Worm (Caenorhabditis elegans) whole organism, L1 larva: Measurements from ENCODE around the gene znf-593.

Experiments used
- C04F5.9 ChIP-seq: sonication (generic microtip); optimal IDR thresholded peaks from 2 replicates; lab custom pipeline; 2016; ENCODE audit warnings: missing genetic modification characterization, missing compliant biosample characterization
- C16A3.4 ChIP-seq: fragments of 150-350 bp; optimal IDR thresholded peaks from 2 replicates; lab custom pipeline; 2014; ENCODE audit warnings: missing biosample characterization, missing genetic modification characterization
- aly-2 ChIP-seq: fragments of 150-350 bp; optimal IDR thresholded peaks from 2 replicates; lab custom pipeline; 2014; ENCODE audit warnings: missing biosample characterization, missing genetic modification characterization
- ceh-8 ChIP-seq: fragments of 200-800 bp; sonication (Bioruptor generic); optimal IDR thresholded peaks from 2 replicates; lab custom pipeline; 2018; ENCODE audit warnings: mild to moderate bottlenecking, missing genetic modification characterization, moderate library complexity, missing compliant biosample characterization
- ceh-82 ChIP-seq, 3 experiments: fragments of 150-350 bp in 1 of 3; sonication (generic microtip) in 2 of 3; optimal IDR thresholded peaks; 2 replicates each; lab custom pipeline; 2014 to 2017; ENCODE audit warnings: missing biosample characterization in 3 of 3, missing genetic modification characterization in 3 of 3
- dpl-1 ChIP-seq, 3 experiments: fragments of 150-350 bp in 2 of 3; sonication (generic microtip) in 1 of 3; optimal IDR thresholded peaks; 2 replicates each; lab custom pipeline; 2014 to 2017; ENCODE audit warnings: missing biosample characterization in 3 of 3, missing genetic modification characterization in 3 of 3, missing genetic modification reagents in 3 of 3
- dsc-1 ChIP-seq: sonication (generic microtip); optimal IDR thresholded peaks from 2 replicates; lab custom pipeline; 2016; ENCODE audit warnings: mild to moderate bottlenecking, missing genetic modification characterization, missing compliant biosample characterization
- egl-27 ChIP-seq, 2 experiments: fragments of 150-350 bp in 1 of 2; sonication (generic microtip); optimal IDR thresholded peaks; 3 replicates each; lab custom pipeline; 2017 to 2018; ENCODE audit warnings: missing biosample characterization in 2 of 2, missing genetic modification characterization in 2 of 2, missing genetic modification reagents in 2 of 2
- elt-2 ChIP-seq: sonication (generic microtip); optimal IDR thresholded peaks from 2 replicates; lab custom pipeline; 2016; ENCODE audit warnings: missing genetic modification characterization, mild to moderate bottlenecking, inconsistent platforms, missing compliant biosample characterization, missing genetic modification reagents
- elt-3 ChIP-seq, 6 experiments: fragments of 150-350 bp in 1 of 6; sonication (generic microtip); optimal IDR thresholded peaks; 2 replicates each; lab custom pipeline; 2017 to 2018; ENCODE audit warnings: missing biosample characterization in 6 of 6, missing genetic modification characterization in 6 of 6, inconsistent platforms in 1 of 6
- fkh-10 ChIP-seq: sonication (generic microtip); optimal IDR thresholded peaks from 2 replicates; lab custom pipeline; 2017; ENCODE audit warnings: missing biosample characterization, missing genetic modification reagents, missing genetic modification characterization
- grh-1 ChIP-seq: fragments of 200-800 bp; sonication (Bioruptor generic); IDR thresholded peaks from 2 replicates; pipeline ENCODE4 v1.3.6; 2022; ENCODE audit warnings: missing genetic modification reagents, missing genetic modification characterization, missing compliant biosample characterization
- isw-1 ChIP-seq: fragments of 200-800 bp; sonication (Bioruptor generic); IDR thresholded peaks from 2 replicates; pipeline ENCODE4 v1.3.6; 2022; ENCODE audit warnings: missing genetic modification characterization, missing compliant biosample characterization
- jun-1 ChIP-seq: fragments of 150-350 bp; optimal IDR thresholded peaks from 2 replicates; lab custom pipeline; 2014; ENCODE audit warnings: missing biosample characterization, missing genetic modification reagents, missing genetic modification characterization
- lin-14 ChIP-seq: fragments of 200-800 bp; sonication (Bioruptor generic); optimal IDR thresholded peaks from 2 replicates; lab custom pipeline; 2018; ENCODE audit warnings: mild to moderate bottlenecking, missing genetic modification characterization, moderate library complexity, missing compliant biosample characterization
- lin-35 ChIP-seq, 2 experiments: fragments of 150-350 bp; optimal IDR thresholded peaks; 2 replicates each; lab custom pipeline; 2014; ENCODE audit warnings: missing biosample characterization in 2 of 2, missing genetic modification characterization in 2 of 2, missing genetic modification reagents in 2 of 2
- lsy-2 ChIP-seq, 2 experiments: fragments of 150-350 bp; optimal IDR thresholded peaks; 2 replicates each; lab custom pipeline; 2014; ENCODE audit warnings: missing biosample characterization in 2 of 2, missing genetic modification characterization in 2 of 2
- mab-9 ChIP-seq: fragments of 200-800 bp; sonication (Bioruptor generic); IDR thresholded peaks from 2 replicates; pipeline ENCODE4 v1.3.6; 2022; ENCODE audit warnings: missing genetic modification reagents, missing genetic modification characterization, missing compliant biosample characterization
- mef-2 ChIP-seq: fragments of 150-350 bp; optimal IDR thresholded peaks from 2 replicates; lab custom pipeline; 2014; ENCODE audit warnings: missing biosample characterization, missing genetic modification characterization
- mep-1 ChIP-seq: fragments of 150-350 bp; optimal IDR thresholded peaks from 2 replicates; lab custom pipeline; 2014; ENCODE audit warnings: missing biosample characterization, missing genetic modification characterization
- nhr-11 ChIP-seq: fragments of 150-350 bp; optimal IDR thresholded peaks from 2 replicates; lab custom pipeline; 2014; ENCODE audit warnings: missing biosample characterization, missing genetic modification characterization
- nhr-19 ChIP-seq: fragments of 200-800 bp; sonication (Bioruptor generic); conservative IDR thresholded peaks from 2 replicates; pipeline ENCODE4 v1.3.6; 2022; ENCODE audit warnings: missing genetic modification characterization, missing compliant biosample characterization
- nhr-20 ChIP-seq: sonication (generic microtip); optimal IDR thresholded peaks from 2 replicates; lab custom pipeline; 2016; ENCODE audit warnings: mild to moderate bottlenecking, missing genetic modification characterization, missing compliant biosample characterization
- nhr-237 ChIP-seq: fragments of 150-350 bp; optimal IDR thresholded peaks from 2 replicates; lab custom pipeline; 2014; ENCODE audit warnings: missing biosample characterization, missing genetic modification characterization
- nhr-84 ChIP-seq: sonication (generic microtip); optimal IDR thresholded peaks from 2 replicates; lab custom pipeline; 2017; ENCODE audit warnings: missing biosample characterization, missing genetic modification characterization
- nhr-85 ChIP-seq: sonication (generic microtip); peaks from one replicate; lab custom pipeline; 2016; ENCODE audit warnings: missing genetic modification characterization, inconsistent platforms, missing compliant biosample characterization
- nhr-90 ChIP-seq: sonication (generic microtip); optimal IDR thresholded peaks from 2 replicates; lab custom pipeline; 2016; ENCODE audit warnings: mild to moderate bottlenecking, missing genetic modification characterization, missing compliant biosample characterization; ENCODE audit not compliant: poor library complexity
- skn-1 ChIP-seq: fragments of 150-350 bp; optimal IDR thresholded peaks from 2 replicates; lab custom pipeline; 2014; ENCODE audit warnings: missing biosample characterization, missing genetic modification characterization
- snu-23 ChIP-seq: sonication (generic microtip); optimal IDR thresholded peaks from 2 replicates; lab custom pipeline; 2016; ENCODE audit warnings: missing genetic modification characterization, missing compliant biosample characterization
- tbx-2 ChIP-seq: sonication (generic microtip); optimal IDR thresholded peaks from 2 replicates; lab custom pipeline; 2016; ENCODE audit warnings: missing genetic modification characterization, missing compliant biosample characterization
- unc-130 ChIP-seq: fragments of 150-350 bp; optimal IDR thresholded peaks from 2 replicates; lab custom pipeline; 2017; ENCODE audit warnings: missing biosample characterization, missing genetic modification characterization, inconsistent platforms
- unc-30 ChIP-seq: sonication (generic microtip); optimal IDR thresholded peaks from 2 replicates; lab custom pipeline; 2017; ENCODE audit warnings: missing biosample characterization, missing genetic modification characterization
- unc-62 ChIP-seq: fragments of 150-350 bp; optimal IDR thresholded peaks from 2 replicates; lab custom pipeline; 2014; ENCODE audit warnings: missing biosample characterization, missing genetic modification reagents, missing genetic modification characterization
- vab-15 ChIP-seq: sonication (generic microtip); optimal IDR thresholded peaks from 2 replicates; lab custom pipeline; 2017; ENCODE audit warnings: missing genotype, mild to moderate bottlenecking, missing genetic modification characterization, missing compliant biosample characterization
- xbp-1 ChIP-seq: sonication (generic microtip); optimal IDR thresholded peaks from 2 replicates; lab custom pipeline; 2016; ENCODE audit warnings: missing genetic modification characterization, missing compliant biosample characterization

The znf-593 gene

ce11 chrIII:11935032-11935947, 16.8 kb upstream of the znf-593 start (continued):
- TF ChIP-seq nhr-237 (tag; lab: Kevin White, UChicago) = no peak
- TF ChIP-seq snu-23 (GFP tag; lab: Kevin White, UChicago) = peak; percentile 12
- peak; percentile 79 for TF ChIP-seq xbp-1 (tag; lab: Kevin White, UChicago)
- TF ChIP-seq lin-14 (GFP tag; lab: Kevin White, UChicago) = no peak
- no peak for TF ChIP-seq unc-130 (tag; lab: Kevin White, UChicago)
- TF ChIP-seq lin-35 (GFP tag; optimal IDR thresholded peaks at IDR 0.05; lab: Kevin White, UChicago) = peak in 1 of 2 experiments; percentile 15
- no peak for TF ChIP-seq elt-3 (tag; optimal IDR thresholded peaks at IDR 0.05; lab: Kevin White, UChicago)
- no peak for TF ChIP-seq skn-1 (tag; lab: Kevin White, UChicago)
- no peak for TF ChIP-seq mef-2
- peak; percentile 13 for TF ChIP-seq nhr-20 (tag; lab: Kevin White, UChicago)
- TF ChIP-seq lsy-2 (tag; optimal IDR thresholded peaks at IDR 0.05; lab: Kevin White, UChicago) = peak in 1 of 2 experiments; percentile 9
- no peak for TF ChIP-seq nhr-11 (tag; lab: Kevin White, UChicago)
- no peak for TF ChIP-seq aly-2
- peak; percentile 1 for TF ChIP-seq mep-1 (tag; lab: Kevin White, UChicago)
- TF ChIP-seq dpl-1 (GFP tag; optimal IDR thresholded peaks at IDR 0.05; lab: Kevin White, UChicago) = no peak
- peak in 1 of 3 experiments; percentile 23 for TF ChIP-seq ceh-82 (tag; optimal IDR thresholded peaks at IDR 0.05; lab: Kevin White, UChicago)
- no peak for TF ChIP-seq isw-1 (GFP tag; lab: Robert Waterston, UW)
- peak; percentile 46 for TF ChIP-seq ceh-8 (GFP tag; lab: Kevin White, UChicago)
- TF ChIP-seq unc-62 (GFP tag; lab: Kevin White, UChicago) = peak; percentile 44

ce11 chrIII:11933539-11933938, 15.0 kb upstream of the znf-593 start, which contains the start of gene dolk-1:
Gene dolk-1, minus strand, starts transcription at chrIII:11933639.
- TF ChIP-seq dsc-1 (tag; lab: Kevin White, UChicago) = no peak
- no peak for TF ChIP-seq mef-2
- no peak for TF ChIP-seq jun-1 (tag; lab: Kevin White, UChicago)
- TF ChIP-seq snu-23 (GFP tag; lab: Kevin White, UChicago) = no peak
- no peak for TF ChIP-seq mab-9
- no peak for TF ChIP-seq elt-2 (tag; lab: Kevin White, UChicago)
- no peak for TF ChIP-seq vab-15 (tag; lab: Kevin White, UChicago)
- no peak for TF ChIP-seq C04F5.9
- no peak for TF ChIP-seq C16A3.4 (tag; lab: Kevin White, UChicago)
- no peak for TF ChIP-seq unc-30
- no peak for TF ChIP-seq ceh-8 (GFP tag; lab: Kevin White, UChicago)
- TF ChIP-seq nhr-90 (tag; lab: Kevin White, UChicago) = no peak
- TF ChIP-seq elt-3 (tag; optimal IDR thresholded peaks at IDR 0.05; lab: Kevin White, UChicago) = no peak

- TF ChIP-seq nhr-19 (GFP tag; lab: Robert Waterston, UW) = no peak
- no peak for TF ChIP-seq egl-27 (tag; optimal IDR thresholded peaks at IDR 0.05; lab: Kevin White, UChicago)
- TF ChIP-seq fkh-10 (GFP tag; lab: Kevin White, UChicago) = no peak
- no peak for TF ChIP-seq nhr-84 (tag; lab: Kevin White, UChicago)
- no peak for TF ChIP-seq ceh-8 (GFP tag; lab: Kevin White, UChicago)
- peak; percentile 30 for TF ChIP-seq nhr-85 (tag; lab: Kevin White, UChicago)
- no peak for TF ChIP-seq grh-1 (GFP tag; lab: Robert Waterston, UW)
- no peak for TF ChIP-seq tbx-2 (tag; lab: Kevin White, UChicago)
Observed at ce11 chrIII:11931960-11932359, 13.4 kb upstream of the znf-593 start.
